Worm (Caenorhabditis elegans) whole organism, mixed stage, embryonic: ENCODE measurements around the gene F44E2.4.

Experiments
- nhr-237 ChIP-seq: fragments of 150-350 bp; optimal IDR thresholded peaks from 2 replicates; lab custom pipeline; 2014; ENCODE audit warnings: missing biosample characterization, missing genetic modification characterization
- unc-62 ChIP-seq: fragments of 150-350 bp; optimal IDR thresholded peaks from 2 replicates; lab custom pipeline; 2014; ENCODE audit warnings: missing biosample characterization, missing genetic modification reagents, missing genetic modification characterization

ce11 chrIII:8788690-8789089, 49.5 kb downstream of the F44E2.4 start:
- no peak for TF ChIP-seq unc-62 (GFP tag; lab: Kevin White, UChicago)
- TF ChIP-seq nhr-237 = no peak
